Fruit fly (Drosophila melanogaster) whole organism, embryonic: ENCODE data around the gene apolpp.

Experiments used
- ATbp ChIP-seq: fragments of 200-800 bp; sonication (Bioruptor generic); optimal IDR thresholded peaks from 2 replicates; lab custom pipeline; 2017; ENCODE audit warnings: missing biosample characterization, mild to moderate bottlenecking, missing genetic modification characterization, missing genetic modification reagents
- Blimp-1 ChIP-seq: fragments of 200-800 bp; sonication (Bioruptor generic); optimal IDR thresholded peaks from 3 replicates; lab custom pipeline; 2018; ENCODE audit warnings: missing biosample characterization, missing genetic modification characterization, mild to moderate bottlenecking, moderate library complexity, missing genetic modification reagents
- CG10147 ChIP-seq: fragments of 200-800 bp; sonication (Bioruptor generic); optimal IDR thresholded peaks from 2 replicates; lab custom pipeline; 2019; ENCODE audit warnings: missing biosample characterization, mild to moderate bottlenecking, missing genetic modification characterization, moderate library complexity
- CG11456 ChIP-seq: fragments of 200-800 bp; sonication (Bioruptor generic); IDR thresholded peaks from 3 replicates; pipeline ENCODE4 v1.3.6; 2022; ENCODE audit warnings: missing biosample characterization, missing genetic modification characterization
- CG11695 ChIP-seq: fragments of 200-800 bp; sonication (Bioruptor generic); IDR thresholded peaks from 3 replicates; pipeline ENCODE4 v1.3.6; 2022; ENCODE audit warnings: missing biosample characterization, missing genetic modification characterization
- CG12155 ChIP-seq: fragments of 200-800 bp; sonication (Bioruptor generic); optimal IDR thresholded peaks from 3 replicates; lab custom pipeline; 2016; ENCODE audit warnings: missing biosample characterization, missing genetic modification characterization
- CG14014 ChIP-seq: fragments of 200-800 bp; sonication (Bioruptor generic); IDR thresholded peaks from 2 replicates; pipeline ENCODE4 v1.3.6; 2022; ENCODE audit warnings: missing biosample characterization, missing genetic modification characterization
- CG15269 ChIP-seq: fragments of 200-800 bp; sonication (Bioruptor generic); optimal IDR thresholded peaks from 2 replicates; lab custom pipeline; 2018; ENCODE audit warnings: missing biosample characterization, mild to moderate bottlenecking, missing genetic modification characterization, moderate library complexity
- CG16779 ChIP-seq: fragments of 200-800 bp; sonication (Bioruptor generic); IDR thresholded peaks from 2 replicates; pipeline ENCODE4 v1.3.6; 2022; ENCODE audit warnings: missing biosample characterization, missing genetic modification characterization
- CG16813 ChIP-seq: fragments of 200-800 bp; sonication (Bioruptor generic); IDR thresholded peaks from 3 replicates; pipeline ENCODE4 v1.3.6; 2022; ENCODE audit warnings: missing biosample characterization, missing genetic modification characterization; ENCODE audit not compliant: partially characterized antibody
- CG16815 ChIP-seq: fragments of 200-800 bp; sonication (Bioruptor generic); optimal IDR thresholded peaks from 3 replicates; lab custom pipeline; 2017; ENCODE audit warnings: missing biosample characterization, mild to moderate bottlenecking, missing genetic modification characterization
- CG17568 ChIP-seq: fragments of 200-800 bp; sonication (Bioruptor generic); optimal IDR thresholded peaks from 2 replicates; lab custom pipeline; 2018; ENCODE audit warnings: missing biosample characterization, mild to moderate bottlenecking, missing genetic modification characterization, moderate library complexity
- CG18764 ChIP-seq: fragments of 200-800 bp; sonication (Bioruptor generic); optimal IDR thresholded peaks from 3 replicates; lab custom pipeline; 2016; ENCODE audit warnings: missing biosample characterization, missing genetic modification characterization
- CG34376 ChIP-seq: fragments of 200-800 bp; sonication (Bioruptor generic); optimal IDR thresholded peaks from 2 replicates; lab custom pipeline; 2018; ENCODE audit warnings: missing biosample characterization, mild to moderate bottlenecking, missing genetic modification characterization
- CG4730 ChIP-seq: fragments of 200-800 bp; sonication (Bioruptor generic); IDR thresholded peaks from 2 replicates; pipeline ENCODE4 v1.3.6; 2022; ENCODE audit warnings: missing biosample characterization, missing genetic modification characterization
- CG5245 ChIP-seq: fragments of 200-800 bp; sonication (Bioruptor generic); optimal IDR thresholded peaks from 3 replicates; lab custom pipeline; 2016; ENCODE audit warnings: missing biosample characterization, missing genetic modification characterization
- CG7271 ChIP-seq: fragments of 200-800 bp; sonication (Bioruptor generic); optimal IDR thresholded peaks from 2 replicates; lab custom pipeline; 2018; ENCODE audit warnings: missing biosample characterization, mild to moderate bottlenecking, missing genetic modification characterization, moderate library complexity
- CG7745 ChIP-seq: fragments of 200-800 bp; sonication (Bioruptor generic); optimal IDR thresholded peaks from 2 replicates; lab custom pipeline; 2018; ENCODE audit warnings: missing biosample characterization, mild to moderate bottlenecking, missing genetic modification characterization, moderate library complexity
- CG8478 ChIP-seq: fragments of >200 bp; optimal IDR thresholded peaks from 2 replicates; lab custom pipeline; 2018
- CG9797 ChIP-seq: fragments of 200-800 bp; sonication (Bioruptor generic); optimal IDR thresholded peaks from 3 replicates; lab custom pipeline; 2018; ENCODE audit warnings: missing biosample characterization, mild to moderate bottlenecking, missing genetic modification characterization
- CG9932 ChIP-seq: fragments of 200-800 bp; sonication (Bioruptor generic); IDR thresholded peaks from 2 replicates; pipeline ENCODE4 v1.3.6; 2022; ENCODE audit warnings: missing biosample characterization, missing genetic modification characterization
- Gug ChIP-seq: fragments of 200-800 bp; sonication (Bioruptor generic); IDR thresholded peaks from 4 replicates; pipeline ENCODE4 v1.3.6; 2022; ENCODE audit warnings: missing biosample characterization, missing genetic modification characterization
- Hr51 ChIP-seq, 2 experiments: fragments of 200-800 bp; sonication (Bioruptor generic); optimal IDR thresholded peaks; 2 replicates in 1 of 2; 3 replicates in 1 of 2; lab custom pipeline; 2016 to 2018; ENCODE audit warnings: missing biosample characterization in 2 of 2, missing genetic modification characterization in 2 of 2, mild to moderate bottlenecking in 1 of 2, moderate library complexity in 1 of 2
- Neu2 ChIP-seq: fragments of 200-800 bp; sonication (Bioruptor generic); optimal IDR thresholded peaks from 3 replicates; lab custom pipeline; 2016; ENCODE audit warnings: missing biosample characterization, missing genetic modification characterization, borderline replicate concordance
- Nf-YB ChIP-seq: fragments of 200-800 bp; sonication (Bioruptor generic); optimal IDR thresholded peaks from 3 replicates; lab custom pipeline; 2019; ENCODE audit warnings: missing biosample characterization, mild to moderate bottlenecking, missing genetic modification characterization, moderate library complexity
- Nf-YC ChIP-seq: fragments of 200-800 bp; optimal IDR thresholded peaks from 3 replicates; lab custom pipeline; 2019; ENCODE audit warnings: missing biosample characterization, mild to moderate bottlenecking, missing genetic modification characterization, moderate library complexity
- Opbp ChIP-seq: fragments of 200-800 bp; sonication (Bioruptor generic); IDR thresholded peaks from 3 replicates; pipeline ENCODE4 v1.3.6; 2022; ENCODE audit warnings: missing biosample characterization, missing genetic modification characterization; ENCODE audit not compliant: partially characterized antibody
- Usf ChIP-seq: fragments of 200-800 bp; sonication (Bioruptor generic); optimal IDR thresholded peaks from 2 replicates; lab custom pipeline; 2017; ENCODE audit warnings: missing genotype, missing biosample characterization, missing genetic modification characterization
- abd-A ChIP-seq: fragments of 200-800 bp; sonication (Bioruptor generic); optimal IDR thresholded peaks from 3 replicates; lab custom pipeline; 2019; ENCODE audit warnings: missing biosample characterization, mild to moderate bottlenecking, missing genetic modification characterization, moderate library complexity
- bab2 ChIP-seq: fragments of 200-800 bp; sonication (Bioruptor generic); optimal IDR thresholded peaks from 2 replicates; lab custom pipeline; 2016; ENCODE audit warnings: missing biosample characterization, missing genetic modification characterization
- bigmax ChIP-seq: fragments of 200-800 bp; sonication (Bioruptor generic); optimal IDR thresholded peaks from 2 replicates; lab custom pipeline; 2018; ENCODE audit warnings: missing biosample characterization, mild to moderate bottlenecking, missing genetic modification characterization
- cwo ChIP-seq: fragments of 200-800 bp; sonication (Bioruptor generic); optimal IDR thresholded peaks from 3 replicates; lab custom pipeline; 2017; ENCODE audit warnings: missing biosample characterization, missing genetic modification characterization, mild to moderate bottlenecking, moderate library complexity, missing genetic modification reagents
- fd96Cb ChIP-seq: fragments of 200-800 bp; sonication (Bioruptor generic); optimal IDR thresholded peaks from 2 replicates; lab custom pipeline; 2018; ENCODE audit warnings: missing biosample characterization, mild to moderate bottlenecking, missing genetic modification characterization, moderate library complexity
- gfzf ChIP-seq: fragments of 200-800 bp; sonication (Bioruptor generic); optimal IDR thresholded peaks from 2 replicates; lab custom pipeline; 2016; ENCODE audit warnings: missing biosample characterization, mild to moderate bottlenecking, missing genetic modification characterization, moderate library complexity
- gt ChIP-seq: fragments of 200-800 bp; sonication (Bioruptor generic); IDR thresholded peaks from 2 replicates; pipeline ENCODE4 v1.3.6; 2022; ENCODE audit warnings: missing biosample characterization, missing genetic modification characterization
- hb ChIP-seq: fragments of 200-800 bp; sonication (Bioruptor generic); IDR thresholded peaks from 3 replicates; pipeline ENCODE4 v1.3.6; 2022; ENCODE audit warnings: missing biosample characterization, missing genetic modification characterization; ENCODE audit not compliant: partially characterized antibody
- klu ChIP-seq: fragments of 200-800 bp; sonication (Bioruptor generic); IDR thresholded peaks from 2 replicates; pipeline ENCODE4 v1.3.6; 2022; ENCODE audit warnings: missing biosample characterization, missing genetic modification characterization
- lab ChIP-seq: fragments of 200-800 bp; sonication (Bioruptor generic); optimal IDR thresholded peaks from 3 replicates; lab custom pipeline; 2017; ENCODE audit warnings: missing biosample characterization, missing genetic modification characterization, mild to moderate bottlenecking, moderate library complexity, missing genetic modification reagents
- nerfin-1 ChIP-seq: fragments of 200-800 bp; sonication (Bioruptor generic); optimal IDR thresholded peaks from 3 replicates; lab custom pipeline; 2019; ENCODE audit warnings: missing biosample characterization, mild to moderate bottlenecking, missing genetic modification characterization, moderate library complexity
- nmo ChIP-seq: fragments of 200-800 bp; sonication (Bioruptor generic); optimal IDR thresholded peaks from 2 replicates; lab custom pipeline; 2018; ENCODE audit warnings: missing biosample characterization, mild to moderate bottlenecking, missing genetic modification characterization, moderate library complexity
- oc ChIP-seq: fragments of 200-800 bp; sonication (Bioruptor generic); optimal IDR thresholded peaks from 2 replicates; lab custom pipeline; 2018; ENCODE audit warnings: missing biosample characterization, mild to moderate bottlenecking, missing genetic modification characterization, moderate library complexity
- odd ChIP-seq: fragments of 200-800 bp; sonication (Bioruptor generic); optimal IDR thresholded peaks from 2 replicates; lab custom pipeline; 2017; ENCODE audit warnings: missing biosample characterization, mild to moderate bottlenecking, missing genetic modification characterization
- seq ChIP-seq: fragments of 200-800 bp; sonication (Bioruptor generic); IDR thresholded peaks from 2 replicates; pipeline ENCODE4 v1.3.6; 2022; ENCODE audit warnings: missing biosample characterization, missing genetic modification characterization
- so ChIP-seq: fragments of 200-800 bp; sonication (Bioruptor generic); IDR thresholded peaks from 3 replicates; pipeline ENCODE4 v1.3.6; 2022; ENCODE audit warnings: missing biosample characterization, missing genetic modification characterization
- ssp ChIP-seq: fragments of 200-800 bp; sonication (Bioruptor generic); IDR thresholded peaks from 2 replicates; pipeline ENCODE4 v1.3.6; 2022; ENCODE audit warnings: missing biosample characterization, missing genetic modification characterization
- tgo ChIP-seq: fragments of 200-800 bp; sonication (Bioruptor generic); IDR thresholded peaks from 3 replicates; pipeline ENCODE4 v1.3.6; 2022; ENCODE audit warnings: missing biosample characterization, missing genetic modification characterization
- vfl ChIP-seq: fragments of 200-800 bp; sonication (Bioruptor generic); optimal IDR thresholded peaks from 2 replicates; lab custom pipeline; 2016; ENCODE audit warnings: missing biosample characterization, missing genetic modification characterization
- wdn ChIP-seq: fragments of 200-800 bp; sonication (Bioruptor generic); IDR thresholded peaks from 2 replicates; pipeline ENCODE4 v1.3.6; 2022; ENCODE audit warnings: missing biosample characterization, missing genetic modification characterization

Gene apolpp

dm6 chr4:1112867-1113769 lies 52.3 kb downstream of the apolpp start (continued):
- peak; percentile 89 for TF ChIP-seq CG12155
- no peak for TF ChIP-seq klu (GFP tag; lab: Robert Waterston, UW)
- TF ChIP-seq Hr51 (GFP tag; optimal IDR thresholded peaks at IDR 0.05; lab: Kevin White, UChicago), result peak in 1 of 2 experiments; percentile 88
- TF ChIP-seq fd96Cb, result peak; percentile 94
- TF ChIP-seq oc (tag; lab: Kevin White, UChicago), result no peak
- peak; percentile 35 for TF ChIP-seq CG7745 (tag; lab: Kevin White, UChicago)
- no peak for TF ChIP-seq CG15269 (tag; lab: Kevin White, UChicago)
- TF ChIP-seq CG34376 (GFP tag; lab: Kevin White, UChicago), result peak; percentile 80
- TF ChIP-seq CG8478 (lab: Kevin White, UChicago), result no peak
- TF ChIP-seq ssp (GFP tag; lab: Robert Waterston, UW), result no peak; the same call in 1 of the 2 replicates
- no peak for TF ChIP-seq nerfin-1 (tag; lab: Kevin White, UChicago)
- peak; percentile 94 for TF ChIP-seq nmo (GFP tag; lab: Kevin White, UChicago)
- TF ChIP-seq vfl (GFP tag; lab: Kevin White, UChicago), result peak; percentile 91
- no peak; the same call in 1 of the 2 replicates for TF ChIP-seq wdn (GFP tag; lab: Robert Waterston, UW)
- no peak for TF ChIP-seq seq (GFP tag; lab: Robert Waterston, UW)
- peak; percentile 96 for TF ChIP-seq bab2 (GFP tag; lab: Kevin White, UChicago)
- TF ChIP-seq Gug (GFP tag; lab: Robert Waterston, UW), result no peak; the same call in 3 of the 4 replicates
- TF ChIP-seq CG18764 (GFP tag; lab: Kevin White, UChicago), result peak; percentile 87
- TF ChIP-seq CG17568, result peak; percentile 94
- no peak for TF ChIP-seq CG9797
- TF ChIP-seq CG16813, result no peak
- peak; percentile 85 for TF ChIP-seq CG7271
- no peak for TF ChIP-seq so (GFP tag; lab: Robert Waterston, UW)
- peak; percentile 64 for TF ChIP-seq Nf-YC (tag; lab: Kevin White, UChicago)
- TF ChIP-seq Usf (GFP tag; lab: Kevin White, UChicago), result peak; percentile 66
- TF ChIP-seq CG16779 (GFP tag; lab: Robert Waterston, UW), result no peak; the same call in 1 of the 2 replicates
- no peak for TF ChIP-seq abd-A (tag; lab: Kevin White, UChicago)
- TF ChIP-seq hb, result no peak
- TF ChIP-seq cwo, result no peak
- peak; percentile 93 for TF ChIP-seq CG11695 (GFP tag; lab: Robert Waterston, UW)
- peak; percentile 88 for TF ChIP-seq CG5245 (GFP tag; lab: Kevin White, UChicago)
- TF ChIP-seq ATbp (GFP tag; lab: Kevin White, UChicago), result peak; percentile 92
- peak; percentile 91; the same call in 1 of the 2 replicates for TF ChIP-seq CG14014 (GFP tag; lab: Robert Waterston, UW)
- TF ChIP-seq Blimp-1, result no peak
- TF ChIP-seq Opbp (GFP tag; lab: Robert Waterston, UW), result no peak
- TF ChIP-seq tgo (GFP tag; lab: Robert Waterston, UW), result no peak; the same call in 2 of the 3 replicates
- TF ChIP-seq lab, result no peak
- TF ChIP-seq gt (GFP tag; lab: Robert Waterston, UW), result no peak
- TF ChIP-seq CG10147 (GFP tag; lab: Kevin White, UChicago), result peak; percentile 88
- peak; percentile 36 for TF ChIP-seq gfzf (GFP tag; lab: Kevin White, UChicago)
- peak; percentile 83 for TF ChIP-seq odd (GFP tag; lab: Kevin White, UChicago)
- TF ChIP-seq CG16815, result peak; percentile 89
- no peak for TF ChIP-seq CG4730 (GFP tag; lab: Robert Waterston, UW)
- TF ChIP-seq CG11456, result no peak
- no peak for TF ChIP-seq Neu2 (GFP tag; lab: Kevin White, UChicago)
- peak; percentile 84 for TF ChIP-seq Nf-YB (GFP tag; lab: Kevin White, UChicago)
- no peak for TF ChIP-seq CG9932 (GFP tag; lab: Robert Waterston, UW)
- TF ChIP-seq bigmax, result no peak
